Fruit fly (Drosophila melanogaster): Measurements from ENCODE around the gene CG7131.

Gene CG7131

dm6 chr3R:18274328-18275098 lies 14.1 kb downstream of the CG7131 start, which contains the start of the genes Vps39 and eIF1A (continued):
- TF ChIP-seq hb (GFP tag; IDR thresholded peaks at IDR 0.05; ENCODE audit: partially characterized antibody) (peak; percentile 82; the same call in 2 of the 3 replicates), YL-1 (GFP tag; optimal IDR thresholded peaks at IDR 0.05) (peak; percentile 48), TFAM (GFP tag; optimal IDR thresholded peaks at IDR 0.05) (no peak), CG16813 (GFP tag; IDR thresholded peaks at IDR 0.05; ENCODE audit: partially characterized antibody) (peak; percentile 91), CG1647 (GFP tag; optimal IDR thresholded peaks at IDR 0.05) (no peak), CG13624 (GFP tag; optimal IDR thresholded peaks at IDR 0.05) (peak; percentile 53), CG3281 (GFP tag; optimal IDR thresholded peaks at IDR 0.05) (no peak), CoRest (tag; optimal IDR thresholded peaks at IDR 0.05) (peak; percentile 51), cad (GFP tag; optimal IDR thresholded peaks at IDR 0.05) (no peak), knrl (GFP tag; IDR thresholded peaks at IDR 0.05; ENCODE audit: partially characterized antibody) (peak; percentile 92), scrt (GFP tag; optimal IDR thresholded peaks at IDR 0.05) (no peak), CG7357 (GFP tag; IDR thresholded peaks at IDR 0.05) (no peak), Doc3 (GFP tag; IDR thresholded peaks at IDR 0.05; ENCODE audit: partially characterized antibody) (peak; percentile 84), sim (GFP tag; IDR thresholded peaks at IDR 0.05) (no peak), CG7372 (GFP tag; IDR thresholded peaks at IDR 0.05) (peak; percentile 53; the same call in 1 of the 2 replicates), CG15269 (tag; optimal IDR thresholded peaks at IDR 0.05) (no peak), CG14965 (GFP tag; optimal IDR thresholded peaks at IDR 0.05; ENCODE audit: borderline replicate concordance) (no peak)

- TF ChIP-seq CG16779 (GFP tag; IDR thresholded peaks at IDR 0.05) (no peak), CG12219 (GFP tag; optimal IDR thresholded peaks at IDR 0.05) (no peak), Ada2b (GFP tag; IDR thresholded peaks at IDR 0.05) (no peak), bigmax (GFP tag; optimal IDR thresholded peaks at IDR 0.05) (no peak), CG14965 (GFP tag; optimal IDR thresholded peaks at IDR 0.05; ENCODE audit: borderline replicate concordance) (no peak), hbn (GFP tag; IDR thresholded peaks at IDR 0.05; ENCODE audit: partially characterized antibody) (no peak), Abd-B (GFP tag; optimal IDR thresholded peaks at IDR 0.05) (no peak), CG4404 (GFP tag; IDR thresholded peaks at IDR 0.05) (no peak), CG3995 (GFP tag; optimal IDR thresholded peaks at IDR 0.05) (no peak), ftz-f1 (GFP tag; optimal IDR thresholded peaks at IDR 0.05) (no peak), Nf-YB (GFP tag; optimal IDR thresholded peaks at IDR 0.05) (peak; percentile 73), sens-2 (GFP tag; IDR thresholded peaks at IDR 0.05) (no peak), CG16815 (GFP tag; optimal IDR thresholded peaks at IDR 0.05) (no peak), CG12155 (GFP tag; optimal IDR thresholded peaks at IDR 0.05) (no peak), tin (GFP tag; optimal IDR thresholded peaks at IDR 0.05) (no peak), ERR (GFP tag; optimal IDR thresholded peaks at IDR 0.05) (no peak), phol (tag; optimal IDR thresholded peaks at IDR 0.05) (no peak), Rx (GFP tag; IDR thresholded peaks at IDR 0.05) (no peak), CG15269 (tag; optimal IDR thresholded peaks at IDR 0.05) (no peak), CG4360 (GFP tag; IDR thresholded peaks at IDR 0.05) (peak; percentile 91), CG15479 (GFP tag; optimal IDR thresholded peaks at IDR 0.05) (no peak), Nf-YC (tag; optimal IDR thresholded peaks at IDR 0.05) (peak; percentile 90), YL-1 (GFP tag; optimal IDR thresholded peaks at IDR 0.05) (no peak), Hr78 (GFP tag; optimal IDR thresholded peaks at IDR 0.05) (no peak), Asciz (GFP tag; optimal IDR thresholded peaks at IDR 0.05) (no peak), CG17385 (GFP tag; optimal IDR thresholded peaks at IDR 0.05) (no peak), CG6813 (GFP tag; optimal IDR thresholded peaks at IDR 0.05) (no peak), CG10543 (GFP tag; optimal IDR thresholded peaks at IDR 0.05) (no peak), CG17568 (GFP tag; optimal IDR thresholded peaks at IDR 0.05) (no peak), CG1233 (GFP tag; optimal IDR thresholded peaks at IDR 0.05) (no peak), TFAM (GFP tag; optimal IDR thresholded peaks at IDR 0.05) (no peak), CG34224 (GFP tag; IDR thresholded peaks at IDR 0.05; ENCODE audit: partially characterized antibody) (0 out of 3 replicates have a peak, but pooled peaks have one; percentile 15), CG14667 (GFP tag; IDR thresholded peaks at IDR 0.05) (no peak)
Observed at dm6 chr3R:18269744-18270348, 18.7 kb downstream of the CG7131 start.

Measured in whole organism, embryonic.